Worm (Caenorhabditis elegans): ENCODE results near the gene srlf-33.

DNA sequence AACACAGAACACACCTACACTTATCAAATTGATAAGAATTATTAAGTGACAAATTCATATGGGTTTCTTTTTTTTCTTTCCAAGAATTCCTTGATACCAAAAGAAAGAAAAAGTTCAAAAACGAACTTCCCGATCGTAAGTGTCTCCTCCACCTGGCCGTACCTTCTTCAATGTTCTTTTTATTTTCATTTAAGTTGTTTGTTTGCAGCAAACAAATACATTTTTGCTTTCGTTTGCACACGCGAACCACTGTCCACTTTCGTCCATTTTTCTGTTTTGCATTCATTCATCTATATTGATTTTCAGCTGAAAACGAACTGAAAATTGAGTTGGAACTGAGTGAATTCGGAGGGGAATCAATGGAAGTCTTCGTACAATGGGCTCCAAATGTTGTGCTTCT, 13.5 kb downstream of the srlf-33 start, which contains the start of gene VZK822L.2:
- TF ChIP-seq unc-62 (GFP tag; optimal IDR thresholded peaks at IDR 0.05) (no peak), ces-1 (GFP tag; optimal IDR thresholded peaks at IDR 0.05) (no peak), mep-1 (tag; optimal IDR thresholded peaks at IDR 0.05) (no peak), drap-1 (GFP tag; optimal IDR thresholded peaks at IDR 0.05) (no peak), lsy-2 (tag; optimal IDR thresholded peaks at IDR 0.05) (no peak), unc-39 (tag; optimal IDR thresholded peaks at IDR 0.05) (no peak), ztf-11 (tag; optimal IDR thresholded peaks at IDR 0.05) (no peak), unc-120 (tag; optimal IDR thresholded peaks at IDR 0.05; ENCODE audit: poor library complexity, severe bottlenecking) (no peak)
